Worm (Caenorhabditis elegans) whole organism, midembryonic: Measurements from ENCODE around the gene T28F3.11.

ENCODE experiments used
- T22C8.4 ChIP-seq: fragments of 200-800 bp; sonication (Bioruptor generic); IDR thresholded peaks from 2 replicates; pipeline ENCODE4 v1.3.6; 2022; ENCODE audit warnings: missing genetic modification characterization, missing compliant biosample characterization
- cog-1 ChIP-seq: sonication (generic microtip); optimal IDR thresholded peaks from 2 replicates; lab custom pipeline; 2016; ENCODE audit warnings: missing genetic modification characterization, missing compliant biosample characterization
- flt-1 ChIP-seq: fragments of 200-800 bp; sonication (Bioruptor generic); IDR thresholded peaks from 2 replicates; pipeline ENCODE4 v1.3.6; 2022; ENCODE audit warnings: missing genetic modification characterization, missing compliant biosample characterization
- med-1 ChIP-seq: sonication (generic microtip); optimal IDR thresholded peaks from 2 replicates; lab custom pipeline; 2017; ENCODE audit warnings: missing genetic modification characterization, mild to moderate bottlenecking, missing compliant biosample characterization, antibody characterized with exemption, missing genetic modification reagents; ENCODE audit not compliant: insufficient read depth
- ref-1 ChIP-seq: fragments of 200-800 bp; sonication (Bioruptor generic); conservative IDR thresholded peaks from 2 replicates; pipeline ENCODE4 v1.3.6; 2022; ENCODE audit warnings: missing genetic modification reagents, missing genetic modification characterization, missing compliant biosample characterization
- tab-1 ChIP-seq: fragments of 200-800 bp; sonication (Bioruptor generic); IDR thresholded peaks from 2 replicates; pipeline ENCODE4 v1.3.6; 2022; ENCODE audit warnings: missing genetic modification characterization, missing compliant biosample characterization
- ztf-23 ChIP-seq: fragments of 200-800 bp; sonication (Bioruptor generic); IDR thresholded peaks from 2 replicates; pipeline ENCODE4 v1.3.6; 2022; ENCODE audit warnings: missing genetic modification reagents, missing genetic modification characterization, missing compliant biosample characterization
- ztf-29 ChIP-seq: fragments of 200-800 bp; sonication (Bioruptor generic); IDR thresholded peaks from 2 replicates; pipeline ENCODE4 v1.3.6; 2022; ENCODE audit warnings: missing genetic modification reagents, missing genetic modification characterization, missing compliant biosample characterization

DNA sequence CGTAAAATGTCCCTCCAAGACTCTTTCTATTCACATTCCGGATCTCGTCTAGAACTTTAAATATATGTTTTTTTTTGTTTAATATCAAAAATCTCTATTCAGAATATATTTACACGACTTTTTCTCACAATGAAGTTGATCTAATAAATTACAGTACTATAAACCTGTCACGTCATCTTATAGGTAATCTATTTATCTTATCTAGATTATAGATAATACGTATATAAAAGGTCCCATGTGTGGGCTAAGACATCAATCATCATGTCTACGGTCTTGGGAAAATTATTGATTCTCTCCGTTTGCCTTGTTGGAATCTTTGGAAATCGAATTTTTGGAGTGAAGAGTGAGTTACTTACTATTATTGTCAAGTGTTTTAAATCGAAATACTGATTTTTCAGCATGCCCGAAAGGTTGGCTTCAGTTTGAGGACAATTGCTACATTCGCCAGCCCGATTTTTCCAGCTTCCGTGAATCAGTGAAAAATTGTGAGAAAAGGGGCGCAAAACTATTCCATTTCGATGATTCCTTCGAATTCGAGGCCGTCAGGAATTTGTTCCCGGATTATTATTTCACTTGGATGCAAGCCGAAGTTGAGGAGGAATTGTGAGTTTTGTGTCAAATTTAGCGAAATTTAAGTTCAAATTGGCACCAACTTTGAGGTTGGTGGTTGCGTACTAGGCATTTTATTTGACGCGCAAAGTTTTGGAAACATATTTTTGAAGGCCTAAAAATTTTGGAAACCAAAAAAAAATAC is 14.6 kb downstream of the T28F3.11 start, which contains the start of gene clec-196:
- no peak for TF ChIP-seq T22C8.4 (GFP tag; lab: Robert Waterston, UW)
- no peak for TF ChIP-seq tab-1 (GFP tag; lab: Robert Waterston, UW)
- TF ChIP-seq cog-1 (tag; lab: Kevin White, UChicago), result no peak
- no peak for TF ChIP-seq med-1
- TF ChIP-seq ztf-29 (GFP tag; lab: Robert Waterston, UW), result no peak
- TF ChIP-seq ref-1 (GFP tag; lab: Robert Waterston, UW), result no peak
- no peak for TF ChIP-seq flt-1 (GFP tag; lab: Robert Waterston, UW)
- TF ChIP-seq ztf-23, result no peak
